Worm (Caenorhabditis elegans): Measurements from ENCODE around the gene Y43F8B.28.

The Y43F8B.28 gene

DNA sequence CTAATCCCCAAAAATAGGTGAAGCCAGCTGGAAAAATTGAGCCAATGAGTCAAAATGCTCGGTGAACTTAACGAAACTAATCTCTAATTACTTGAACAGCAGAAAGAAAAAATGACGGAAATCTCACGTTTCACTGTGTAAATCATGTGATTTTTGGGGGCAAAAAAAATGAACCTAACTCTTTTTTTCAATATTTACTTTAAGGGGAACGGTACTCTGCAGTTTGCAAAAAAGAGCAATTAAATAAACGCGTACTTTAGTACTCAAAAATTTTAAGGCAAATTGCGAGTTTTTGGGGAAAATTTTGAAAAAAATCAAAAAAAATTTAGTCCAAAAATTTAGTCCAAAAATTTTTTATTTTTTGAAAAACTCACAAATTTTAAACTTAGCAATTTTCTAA, 45.9 kb downstream of the Y43F8B.28 start:
- TF ChIP-seq sma-9 (GFP tag; optimal IDR thresholded peaks at IDR 0.05) (peak; percentile 20), sma-9 (tag; optimal IDR thresholded peaks at IDR 0.05) (no peak), unc-39 (tag; optimal IDR thresholded peaks at IDR 0.05) (no peak), sma-3 (GFP tag; optimal IDR thresholded peaks at IDR 0.05) (no peak), lin-39 (tag; optimal IDR thresholded peaks at IDR 0.05) (no peak)

DNA sequence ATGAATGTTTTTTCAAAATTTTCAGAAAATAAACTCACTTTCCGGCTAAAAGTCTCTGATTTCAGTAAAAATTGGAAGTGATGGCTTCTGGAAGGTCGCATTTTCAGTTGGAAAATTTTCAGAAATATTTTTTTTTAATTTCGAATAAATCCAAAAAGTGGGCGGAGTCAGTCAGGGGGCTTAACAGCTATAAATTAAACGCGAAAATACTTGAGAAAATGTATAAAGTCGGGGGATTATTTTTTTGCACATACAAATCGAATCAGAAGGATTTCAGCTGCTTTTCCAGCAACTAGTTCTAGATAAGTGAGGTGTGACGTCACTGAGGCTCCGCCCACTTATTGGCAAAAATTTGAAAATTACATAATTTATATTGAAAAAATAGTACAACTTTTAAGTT, 47.9 kb downstream of the Y43F8B.28 start, which contains the start of gene Y43F8B.2:
Gene Y43F8B.2, minus strand, starts transcription at position 101 of the 400 bp plus-strand sequence.
- TF ChIP-seq R02D3.7 (tag; optimal IDR thresholded peaks at IDR 0.05), result no peak
- no peak for TF ChIP-seq unc-55 (GFP tag; optimal IDR thresholded peaks at IDR 0.05)
- TF ChIP-seq ztf-1 (GFP tag; conservative IDR thresholded peaks at IDR 0.05), result no peak
- no peak for TF ChIP-seq nhr-11 (tag; optimal IDR thresholded peaks at IDR 0.05)
- no peak for TF ChIP-seq gmeb-1 (tag; optimal IDR thresholded peaks at IDR 0.05)
- no peak for TF ChIP-seq nhr-25 (tag; optimal IDR thresholded peaks at IDR 0.05)
- TF ChIP-seq dmd-4 (tag; optimal IDR thresholded peaks at IDR 0.05), result no peak
- no peak for TF ChIP-seq crh-2 (tag; optimal IDR thresholded peaks at IDR 0.05)
- no peak for TF ChIP-seq unc-39 (tag; optimal IDR thresholded peaks at IDR 0.05)

DNA sequence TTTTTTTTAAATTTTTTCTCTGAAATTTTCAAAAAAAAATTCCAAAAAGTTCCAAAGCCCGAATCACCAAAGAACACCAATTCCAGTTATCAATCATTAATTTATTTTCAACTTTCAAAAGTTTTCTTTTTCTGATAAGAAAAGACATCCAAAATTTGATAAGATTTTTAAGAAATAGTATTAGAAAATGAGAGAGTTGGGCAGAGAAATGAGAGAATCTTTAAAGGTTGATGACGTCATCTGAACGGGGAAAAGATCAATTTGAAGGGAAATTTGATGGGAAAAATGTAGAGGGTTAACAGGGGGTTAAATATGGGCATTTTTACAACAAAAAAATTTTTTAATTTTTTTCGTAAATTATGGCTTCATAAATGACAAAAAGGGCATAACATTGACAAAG, 48.4 kb downstream of the Y43F8B.28 start:
- no peak for TF ChIP-seq nhr-21 (tag; optimal IDR thresholded peaks at IDR 0.05)
- no peak for TF ChIP-seq dmd-4 (tag; optimal IDR thresholded peaks at IDR 0.05)
- peak; percentile 38 for TF ChIP-seq blmp-1 (tag; optimal IDR thresholded peaks at IDR 0.05; ENCODE audit: insufficient read depth)
- peak; percentile 75 for TF ChIP-seq fos-1 (tag; optimal IDR thresholded peaks at IDR 0.05)
- TF ChIP-seq gmeb-1 (tag; optimal IDR thresholded peaks at IDR 0.05), result peak; percentile 53
- peak; percentile 69 for TF ChIP-seq crh-2 (tag; optimal IDR thresholded peaks at IDR 0.05)
- peak; percentile 40 for TF ChIP-seq sma-3 (GFP tag; optimal IDR thresholded peaks at IDR 0.05)
